Worm (Caenorhabditis elegans) whole organism, L1 larva: ENCODE data around the gene decr-1.2.

ENCODE experiments used
- grh-1 ChIP-seq: fragments of 200-800 bp; sonication (Bioruptor generic); IDR thresholded peaks from 2 replicates; pipeline ENCODE4 v1.3.6; 2022; ENCODE audit warnings: missing genetic modification reagents, missing genetic modification characterization, missing compliant biosample characterization
- lin-15B ChIP-seq: fragments of 150-350 bp; sonication (generic microtip); optimal IDR thresholded peaks from 3 replicates; lab custom pipeline; 2014; ENCODE audit warnings: missing biosample characterization, missing genetic modification characterization
- pqm-1 ChIP-seq: sonication (generic microtip); optimal IDR thresholded peaks from 3 replicates; lab custom pipeline; 2017; ENCODE audit warnings: missing biosample characterization, missing genetic modification characterization
- rnt-1 ChIP-seq: sonication (generic microtip); optimal IDR thresholded peaks from 2 replicates; lab custom pipeline; 2016; ENCODE audit warnings: mild to moderate bottlenecking, missing genetic modification characterization, moderate library complexity, missing compliant biosample characterization
- tbx-2 ChIP-seq: sonication (generic microtip); optimal IDR thresholded peaks from 2 replicates; lab custom pipeline; 2016; ENCODE audit warnings: missing genetic modification characterization, missing compliant biosample characterization
- unc-62 ChIP-seq: fragments of 150-350 bp; optimal IDR thresholded peaks from 2 replicates; lab custom pipeline; 2014; ENCODE audit warnings: missing biosample characterization, missing genetic modification reagents, missing genetic modification characterization

- TF ChIP-seq grh-1 (GFP tag; lab: Robert Waterston, UW) = peak; percentile 75
- TF ChIP-seq lin-15B (tag; lab: Kevin White, UChicago) = peak; percentile 94
- TF ChIP-seq unc-62 (GFP tag; lab: Kevin White, UChicago) = no peak
- no peak for TF ChIP-seq pqm-1 (tag; lab: Kevin White, UChicago)
- peak; percentile 91 for TF ChIP-seq tbx-2 (tag; lab: Kevin White, UChicago)
- peak; percentile 92 for TF ChIP-seq rnt-1 (tag; lab: Kevin White, UChicago)
These were observed 23.9 kb downstream of the decr-1.2 start, which contains the start of the genes col-38 and rpl-5 for ce11 chrII:8569038-8569977.
